Fruit fly (Drosophila melanogaster) whole organism, embryonic: ENCODE measurements around the gene CG1299.

ENCODE experiments used
- Abd-B ChIP-seq: fragments of 200-800 bp; sonication (Bioruptor generic); optimal IDR thresholded peaks from 2 replicates; lab custom pipeline; 2018; ENCODE audit warnings: missing biosample characterization, mild to moderate bottlenecking, missing genetic modification characterization, moderate library complexity
- Asciz ChIP-seq: fragments of 200-800 bp; sonication (Bioruptor generic); optimal IDR thresholded peaks from 2 replicates; lab custom pipeline; 2017; ENCODE audit warnings: missing biosample characterization, mild to moderate bottlenecking, missing genetic modification characterization, missing genetic modification reagents
- C15 ChIP-seq: fragments of 200-800 bp; sonication (Bioruptor generic); IDR thresholded peaks from 3 replicates; pipeline ENCODE4 v1.3.6; 2022; ENCODE audit warnings: missing biosample characterization, missing genetic modification characterization
- CG1024 ChIP-seq: fragments of 200-800 bp; sonication (Bioruptor generic); IDR thresholded peaks from 2 replicates; pipeline ENCODE4 v1.3.6; 2022; ENCODE audit warnings: missing biosample characterization, missing genetic modification characterization
- CG10431 ChIP-seq: fragments of 200-800 bp; sonication (Bioruptor generic); optimal IDR thresholded peaks from 3 replicates; lab custom pipeline; 2018; ENCODE audit warnings: missing biosample characterization, mild to moderate bottlenecking, missing genetic modification characterization
- CG10959 ChIP-seq: fragments of 200-800 bp; sonication (Bioruptor generic); IDR thresholded peaks from 2 replicates; pipeline ENCODE4 v1.3.6; 2022; ENCODE audit warnings: missing biosample characterization, missing genetic modification characterization
- CG11085 ChIP-seq: fragments of 200-800 bp; sonication (Bioruptor generic); IDR thresholded peaks from 2 replicates; pipeline ENCODE4 v1.3.6; 2022; ENCODE audit warnings: missing biosample characterization, missing genetic modification characterization
- CG11723 ChIP-seq: fragments of 200-800 bp; sonication (Bioruptor generic); optimal IDR thresholded peaks from 2 replicates; lab custom pipeline; 2017; ENCODE audit warnings: missing biosample characterization, mild to moderate bottlenecking, missing genetic modification characterization
- CG12942 ChIP-seq: fragments of 200-800 bp; sonication (Bioruptor generic); optimal IDR thresholded peaks from 3 replicates; lab custom pipeline; 2016; ENCODE audit warnings: missing biosample characterization, missing genetic modification characterization
- CG13123 ChIP-seq: fragments of 200-800 bp; sonication (Bioruptor generic); optimal IDR thresholded peaks from 2 replicates; lab custom pipeline; 2016; ENCODE audit warnings: missing biosample characterization, missing genetic modification characterization
- CG16815 ChIP-seq: fragments of 200-800 bp; sonication (Bioruptor generic); optimal IDR thresholded peaks from 3 replicates; lab custom pipeline; 2017; ENCODE audit warnings: missing biosample characterization, mild to moderate bottlenecking, missing genetic modification characterization
- CG17186 ChIP-seq: fragments of 200-800 bp; sonication (Bioruptor generic); optimal IDR thresholded peaks from 3 replicates; lab custom pipeline; 2017; ENCODE audit warnings: missing biosample characterization, missing genetic modification reagents, missing genetic modification characterization
- CG17802 ChIP-seq: fragments of 200-800 bp; sonication (Bioruptor generic); optimal IDR thresholded peaks from 2 replicates; lab custom pipeline; 2018; ENCODE audit warnings: missing biosample characterization, mild to moderate bottlenecking, missing genetic modification characterization, moderate library complexity
- CG18619 ChIP-seq: fragments of 200-800 bp; sonication (Bioruptor generic); optimal IDR thresholded peaks from 3 replicates; lab custom pipeline; 2017; ENCODE audit warnings: missing biosample characterization, mild to moderate bottlenecking, missing genetic modification characterization
- CG2120 ChIP-seq: fragments of 200-800 bp; sonication (Bioruptor generic); optimal IDR thresholded peaks from 3 replicates; lab custom pipeline; 2016; ENCODE audit warnings: missing biosample characterization, missing genetic modification characterization
- CG2202 ChIP-seq: fragments of 200-800 bp; sonication (Bioruptor generic); optimal IDR thresholded peaks from 2 replicates; lab custom pipeline; 2018; ENCODE audit warnings: missing biosample characterization, mild to moderate bottlenecking, missing genetic modification characterization
- CG43689 ChIP-seq: fragments of 200-800 bp; sonication (Bioruptor generic); IDR thresholded peaks from 2 replicates; pipeline ENCODE4 v1.3.6; 2022; ENCODE audit warnings: missing biosample characterization, missing genetic modification characterization
- CG4707 ChIP-seq: fragments of 200-800 bp; sonication (Bioruptor generic); optimal IDR thresholded peaks from 2 replicates; lab custom pipeline; 2018; ENCODE audit warnings: missing biosample characterization, mild to moderate bottlenecking, missing genetic modification characterization, moderate library complexity
- CG6272 ChIP-seq: fragments of 200-800 bp; sonication (Bioruptor generic); IDR thresholded peaks from 2 replicates; pipeline ENCODE4 v1.3.6; 2022; ENCODE audit warnings: missing biosample characterization, missing genetic modification characterization
- CG6683 ChIP-seq: fragments of 200-800 bp; sonication (Bioruptor generic); optimal IDR thresholded peaks from 2 replicates; lab custom pipeline; 2017; ENCODE audit warnings: missing biosample characterization, mild to moderate bottlenecking, missing genetic modification characterization, missing genetic modification reagents
- CG6765 ChIP-seq: fragments of 200-800 bp; sonication (Bioruptor generic); optimal IDR thresholded peaks from 3 replicates; lab custom pipeline; 2017; ENCODE audit warnings: missing biosample characterization, mild to moderate bottlenecking, missing genetic modification characterization
- CG7928 ChIP-seq: fragments of 200-800 bp; sonication (Bioruptor generic); optimal IDR thresholded peaks from 2 replicates; lab custom pipeline; 2017; ENCODE audit warnings: missing biosample characterization, mild to moderate bottlenecking, missing genetic modification characterization
- Dip3 ChIP-seq: fragments of 200-800 bp; sonication (Bioruptor generic); optimal IDR thresholded peaks from 3 replicates; lab custom pipeline; 2016; ENCODE audit warnings: missing biosample characterization, missing genetic modification characterization
- Doc2 ChIP-seq: fragments of 200-800 bp; sonication (Bioruptor generic); IDR thresholded peaks from 2 replicates; pipeline ENCODE4 v1.3.6; 2022; ENCODE audit warnings: missing biosample characterization, missing genetic modification characterization
- H15 ChIP-seq: fragments of 200-800 bp; sonication (Bioruptor generic); IDR thresholded peaks from 3 replicates; pipeline ENCODE4 v1.3.6; 2022; ENCODE audit warnings: missing biosample characterization, missing genetic modification characterization
- Lhr ChIP-seq: fragments of 200-800 bp; sonication (Bioruptor generic); optimal IDR thresholded peaks from 3 replicates; lab custom pipeline; 2017; ENCODE audit warnings: mild to moderate bottlenecking, missing biosample characterization, missing genetic modification reagents, missing genetic modification characterization
- Mes4 ChIP-seq: fragments of 200-800 bp; sonication (Bioruptor generic); optimal IDR thresholded peaks from 2 replicates; lab custom pipeline; 2016; ENCODE audit warnings: missing biosample characterization, missing genetic modification characterization
- Optix ChIP-seq: fragments of 200-800 bp; sonication (Bioruptor generic); IDR thresholded peaks from 3 replicates; pipeline ENCODE4 v1.3.6; 2022; ENCODE audit warnings: missing biosample characterization, missing genetic modification characterization
- Pdp1 ChIP-seq, 2 experiments: fragments of 200-800 bp; sonication (Bioruptor generic); optimal IDR thresholded peaks; 3 replicates each; lab custom pipeline; 2016; ENCODE audit warnings: missing biosample characterization in 2 of 2, missing genetic modification characterization in 2 of 2, mild to moderate bottlenecking in 1 of 2, moderate library complexity in 1 of 2
- Vsx1 ChIP-seq: fragments of 200-800 bp; sonication (Bioruptor generic); optimal IDR thresholded peaks from 2 replicates; lab custom pipeline; 2017; ENCODE audit warnings: missing biosample characterization, mild to moderate bottlenecking, missing genetic modification characterization, missing genetic modification reagents
- abd-A ChIP-seq: fragments of 200-800 bp; sonication (Bioruptor generic); optimal IDR thresholded peaks from 3 replicates; lab custom pipeline; 2019; ENCODE audit warnings: missing biosample characterization, mild to moderate bottlenecking, missing genetic modification characterization, moderate library complexity
- bbx ChIP-seq: fragments of 200-800 bp; sonication (Bioruptor generic); IDR thresholded peaks from 2 replicates; pipeline ENCODE4 v1.3.6; 2022; ENCODE audit warnings: missing biosample characterization, missing genetic modification characterization; ENCODE audit not compliant: partially characterized antibody
- bsh ChIP-seq, 2 experiments: fragments of 200-800 bp; sonication (Bioruptor generic); optimal IDR thresholded peaks; 2 replicates each; lab custom pipeline; 2017 to 2018; ENCODE audit warnings: mild to moderate bottlenecking in 2 of 2, missing biosample characterization in 2 of 2, missing genetic modification characterization in 2 of 2, moderate library complexity in 1 of 2
- ci ChIP-seq: fragments of 200-800 bp; sonication (Bioruptor generic); IDR thresholded peaks from 3 replicates; pipeline ENCODE4 v1.3.6; 2022; ENCODE audit warnings: missing biosample characterization, missing genetic modification characterization
- disco-r ChIP-seq: fragments of 200-800 bp; sonication (Bioruptor generic); optimal IDR thresholded peaks from 2 replicates; lab custom pipeline; 2016; ENCODE audit warnings: missing biosample characterization, missing genetic modification characterization
- en ChIP-seq: fragments of 200-800 bp; sonication (Bioruptor generic); optimal IDR thresholded peaks from 2 replicates; lab custom pipeline; 2016; ENCODE audit warnings: missing biosample characterization, missing genetic modification characterization
- fd64A ChIP-seq: fragments of 200-800 bp; sonication (Bioruptor generic); optimal IDR thresholded peaks from 3 replicates; lab custom pipeline; 2018; ENCODE audit warnings: missing biosample characterization, mild to moderate bottlenecking, missing genetic modification characterization
- gce ChIP-seq: fragments of 200-800 bp; sonication (Bioruptor generic); IDR thresholded peaks from 3 replicates; pipeline ENCODE4 v1.3.6; 2022; ENCODE audit warnings: missing biosample characterization, missing genetic modification characterization
- jing ChIP-seq: fragments of 200-800 bp; sonication (Bioruptor generic); optimal IDR thresholded peaks from 2 replicates; lab custom pipeline; 2018; ENCODE audit warnings: missing biosample characterization, mild to moderate bottlenecking, missing genetic modification characterization
- jumu ChIP-seq: fragments of 200-800 bp; sonication (Bioruptor generic); optimal IDR thresholded peaks from 3 replicates; lab custom pipeline; 2016; ENCODE audit warnings: missing biosample characterization, missing genetic modification characterization
- kah ChIP-seq: fragments of 200-800 bp; sonication (Bioruptor generic); optimal IDR thresholded peaks from 2 replicates; lab custom pipeline; 2018; ENCODE audit warnings: missing biosample characterization, mild to moderate bottlenecking, missing genetic modification characterization
- oc ChIP-seq: fragments of 200-800 bp; sonication (Bioruptor generic); optimal IDR thresholded peaks from 2 replicates; lab custom pipeline; 2018; ENCODE audit warnings: missing biosample characterization, mild to moderate bottlenecking, missing genetic modification characterization, moderate library complexity
- pb ChIP-seq: fragments of 200-800 bp; sonication (Bioruptor generic); optimal IDR thresholded peaks from 3 replicates; lab custom pipeline; 2016; ENCODE audit warnings: missing biosample characterization, missing genetic modification characterization
- peb ChIP-seq: fragments of 200-800 bp; sonication (Bioruptor generic); IDR thresholded peaks from 2 replicates; pipeline ENCODE4 v1.3.6; 2022; ENCODE audit warnings: missing biosample characterization, missing genetic modification characterization
- prd ChIP-seq, 3 experiments: fragments of >200 bp in 2 of 3; fragments of 200-800 bp in 1 of 3; sonication (Bioruptor generic) in 1 of 3; optimal IDR thresholded peaks in 2 of 3; IDR thresholded peaks in 1 of 3; 2 replicates in 2 of 3; 3 replicates in 1 of 3; pipeline versions ENCODE4 v1.3.6 to Lab custom; 2017 to 2022; ENCODE audit warnings: missing biosample characterization in 1 of 3, missing genetic modification characterization in 1 of 3
- repo ChIP-seq: fragments of 200-800 bp; sonication (Bioruptor generic); optimal IDR thresholded peaks from 2 replicates; lab custom pipeline; 2016; ENCODE audit warnings: missing biosample characterization, missing genetic modification characterization
- sens-2 ChIP-seq: fragments of 200-800 bp; sonication (Bioruptor generic); IDR thresholded peaks from 2 replicates; pipeline ENCODE4 v1.3.6; 2022; ENCODE audit warnings: missing biosample characterization, missing genetic modification characterization
- slbo ChIP-seq: fragments of 200-800 bp; sonication (Bioruptor generic); IDR thresholded peaks from 2 replicates; pipeline ENCODE4 v1.3.6; 2022; ENCODE audit warnings: missing biosample characterization, missing genetic modification characterization
- unpg ChIP-seq: fragments of 200-800 bp; sonication (Bioruptor generic); optimal IDR thresholded peaks from 3 replicates; lab custom pipeline; 2018; ENCODE audit warnings: missing biosample characterization, mild to moderate bottlenecking, missing genetic modification characterization, moderate library complexity

CG1299 gene

DNA sequence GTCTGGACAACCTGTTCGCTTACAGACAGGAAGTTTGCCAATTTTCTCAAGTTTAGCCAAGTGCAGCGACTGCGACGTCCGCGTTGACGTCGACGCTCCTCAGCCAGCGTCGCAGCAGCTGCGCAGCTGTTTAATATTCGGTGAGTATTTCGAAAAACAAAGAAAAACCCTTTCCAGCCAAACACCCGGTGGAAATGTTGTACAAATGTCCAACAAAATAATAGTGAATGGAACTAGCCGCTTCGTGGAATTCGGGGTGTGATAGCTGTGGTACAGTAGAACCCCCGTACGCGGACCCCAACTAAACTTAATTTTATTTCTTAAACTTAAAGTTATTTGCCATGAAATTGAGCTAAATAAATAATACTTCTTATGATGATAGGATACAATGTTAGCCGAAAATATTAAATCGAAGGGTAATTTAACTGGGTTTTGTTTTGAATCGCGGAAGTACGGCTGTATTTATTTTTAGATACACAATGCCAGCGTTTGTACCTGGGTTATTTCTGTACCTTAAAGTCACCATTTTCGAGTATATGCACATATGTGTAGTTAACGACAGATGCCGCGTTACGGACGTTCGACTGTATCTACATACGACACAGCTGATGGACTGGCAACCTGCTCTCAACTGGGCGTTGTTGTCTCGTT is 39.5 kb upstream of the CG1299 start (continued):
- TF ChIP-seq abd-A (tag; lab: Kevin White, UChicago): no peak
- TF ChIP-seq CG7928 (GFP tag; lab: Kevin White, UChicago): no peak
- TF ChIP-seq repo: peak; percentile 33
- peak; percentile 50 for TF ChIP-seq CG10431 (GFP tag; lab: Kevin White, UChicago)
- TF ChIP-seq peb: no peak
- TF ChIP-seq CG43689 (GFP tag; lab: Robert Waterston, UW): no peak
- peak; percentile 74 for TF ChIP-seq pb (GFP tag; lab: Kevin White, UChicago)
- no peak for TF ChIP-seq Doc2 (GFP tag; lab: Robert Waterston, UW)
- TF ChIP-seq CG17802: no peak
- TF ChIP-seq jumu (GFP tag; lab: Kevin White, UChicago): no peak
- peak; percentile 73 for TF ChIP-seq Asciz
- TF ChIP-seq Dip3 (GFP tag; lab: Kevin White, UChicago): peak; percentile 61
- TF ChIP-seq en: no peak
- TF ChIP-seq jing (GFP tag; lab: Kevin White, UChicago): no peak
- TF ChIP-seq ci (GFP tag; lab: Robert Waterston, UW): peak; percentile 78
- 0 out of 3 replicates have a peak, but pooled peaks have one; percentile 28 for TF ChIP-seq H15 (GFP tag; lab: Robert Waterston, UW)
- no peak for TF ChIP-seq bbx
- peak; percentile 53 to 80 for TF ChIP-seq Pdp1 (GFP tag; optimal IDR thresholded peaks at IDR 0.05; lab: Kevin White, UChicago)
- TF ChIP-seq CG2120 (GFP tag; lab: Kevin White, UChicago): peak; percentile 84
- peak; percentile 58 for TF ChIP-seq CG6765 (GFP tag; lab: Kevin White, UChicago)
- TF ChIP-seq oc (tag; lab: Kevin White, UChicago): peak; percentile 41
- TF ChIP-seq Mes4 (GFP tag; lab: Kevin White, UChicago): peak; percentile 11
- peak; percentile 15; the same call in 1 of the 3 replicates for TF ChIP-seq Optix
- TF ChIP-seq sens-2 (GFP tag; lab: Robert Waterston, UW): no peak
- TF ChIP-seq Vsx1 (GFP tag; lab: Kevin White, UChicago): peak; percentile 15
- peak; percentile 77 for TF ChIP-seq CG11723 (GFP tag; lab: Kevin White, UChicago)
- TF ChIP-seq CG11085 (GFP tag; lab: Robert Waterston, UW): no peak
- TF ChIP-seq bsh (GFP tag; optimal IDR thresholded peaks at IDR 0.05; lab: Kevin White, UChicago): peak; percentile 21 to 73
- TF ChIP-seq prd (optimal IDR thresholded peaks at IDR 0.05; lab: Kevin White, UChicago): no peak
- TF ChIP-seq prd (GFP tag; IDR thresholded peaks at IDR 0.05; lab: Robert Waterston, UW): peak; percentile 71
- peak; percentile 60 for TF ChIP-seq CG6683 (GFP tag; lab: Kevin White, UChicago)
- peak; percentile 65 for TF ChIP-seq slbo (GFP tag; lab: Robert Waterston, UW)
- no peak for TF ChIP-seq CG1024 (GFP tag; lab: Robert Waterston, UW)
- TF ChIP-seq CG4707: no peak
- TF ChIP-seq CG12942 (GFP tag; lab: Kevin White, UChicago): peak; percentile 57
- no peak for TF ChIP-seq disco-r (GFP tag; lab: Kevin White, UChicago)
- TF ChIP-seq CG17186 (GFP tag; lab: Kevin White, UChicago): peak; percentile 42
- TF ChIP-seq CG10959 (GFP tag; lab: Robert Waterston, UW): no peak
- 0 out of 3 replicates have a peak, but pooled peaks have one; percentile 32 for TF ChIP-seq gce
- TF ChIP-seq unpg: peak; percentile 69
- TF ChIP-seq CG16815 (GFP tag; lab: Kevin White, UChicago): peak; percentile 71
- TF ChIP-seq CG2202 (tag; lab: Kevin White, UChicago): peak; percentile 48
- peak; percentile 61 for TF ChIP-seq Abd-B (GFP tag; lab: Kevin White, UChicago)
- no peak for TF ChIP-seq C15
- TF ChIP-seq CG6272 (GFP tag; lab: Robert Waterston, UW): peak; percentile 58
- TF ChIP-seq CG18619 (GFP tag; lab: Kevin White, UChicago): peak; percentile 72
- peak; percentile 18 for TF ChIP-seq kah (GFP tag; lab: Kevin White, UChicago)
- peak; percentile 5 for TF ChIP-seq fd64A (GFP tag; lab: Kevin White, UChicago)
- peak; percentile 50 for TF ChIP-seq CG13123 (GFP tag; lab: Kevin White, UChicago)
- TF ChIP-seq Lhr: peak; percentile 37
